Fruit fly (Drosophila melanogaster): ENCODE measurements around the gene CG31021.

Gene CG31021

dm6 chr3R:30561207-30561606 is 40.8 kb upstream of the CG31021 start:
- TF ChIP-seq Vsx2 (GFP tag; optimal IDR thresholded peaks at IDR 0.05; ENCODE audit: partially characterized antibody) (no peak), brk (GFP tag; optimal IDR thresholded peaks at IDR 0.05) (no peak), ey (GFP tag; optimal IDR thresholded peaks at IDR 0.05) (no peak), OdsH (GFP tag; optimal IDR thresholded peaks at IDR 0.05) (no peak), jim (GFP tag; optimal IDR thresholded peaks at IDR 0.05) (no peak)

DNA sequence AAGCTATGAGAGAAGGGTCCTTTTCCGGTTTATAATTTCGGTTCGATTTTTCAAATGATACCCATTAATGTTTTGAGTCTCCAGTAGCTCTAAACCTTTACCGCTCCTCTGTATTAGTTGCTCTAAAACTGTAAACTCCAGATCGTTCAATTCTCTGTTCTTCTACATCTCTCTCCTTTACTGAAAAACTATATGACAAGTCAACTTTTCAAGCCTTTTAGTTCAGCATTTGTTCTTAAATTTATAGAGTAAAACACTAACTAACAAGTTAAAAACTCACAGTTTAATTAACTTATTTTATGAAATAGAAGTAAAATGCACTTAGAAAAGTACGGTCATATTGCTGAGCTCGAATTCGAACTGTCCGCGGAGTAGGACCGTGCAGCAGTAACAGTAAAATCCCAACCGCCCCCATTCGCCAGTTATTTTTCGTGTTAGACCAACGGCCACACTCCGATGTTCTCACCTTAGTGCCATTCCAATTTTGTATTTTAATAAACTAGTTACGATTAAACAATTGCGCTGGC is 39.2 kb upstream of the CG31021 start:
- peak in 1 of 2 experiments; percentile 7 for TF ChIP-seq foxo (GFP tag; optimal IDR thresholded peaks at IDR 0.05)
- TF ChIP-seq rgr (GFP tag; optimal IDR thresholded peaks at IDR 0.05) = peak; percentile 1
- no peak for TF ChIP-seq woc (GFP tag; optimal IDR thresholded peaks at IDR 0.05)
- TF ChIP-seq Myc (optimal IDR thresholded peaks at IDR 0.05) = peak; percentile 16
- no peak for TF ChIP-seq Mio (GFP tag; optimal IDR thresholded peaks at IDR 0.05)
- no peak for TF ChIP-seq lola (GFP tag; optimal IDR thresholded peaks at IDR 0.05)

DNA sequence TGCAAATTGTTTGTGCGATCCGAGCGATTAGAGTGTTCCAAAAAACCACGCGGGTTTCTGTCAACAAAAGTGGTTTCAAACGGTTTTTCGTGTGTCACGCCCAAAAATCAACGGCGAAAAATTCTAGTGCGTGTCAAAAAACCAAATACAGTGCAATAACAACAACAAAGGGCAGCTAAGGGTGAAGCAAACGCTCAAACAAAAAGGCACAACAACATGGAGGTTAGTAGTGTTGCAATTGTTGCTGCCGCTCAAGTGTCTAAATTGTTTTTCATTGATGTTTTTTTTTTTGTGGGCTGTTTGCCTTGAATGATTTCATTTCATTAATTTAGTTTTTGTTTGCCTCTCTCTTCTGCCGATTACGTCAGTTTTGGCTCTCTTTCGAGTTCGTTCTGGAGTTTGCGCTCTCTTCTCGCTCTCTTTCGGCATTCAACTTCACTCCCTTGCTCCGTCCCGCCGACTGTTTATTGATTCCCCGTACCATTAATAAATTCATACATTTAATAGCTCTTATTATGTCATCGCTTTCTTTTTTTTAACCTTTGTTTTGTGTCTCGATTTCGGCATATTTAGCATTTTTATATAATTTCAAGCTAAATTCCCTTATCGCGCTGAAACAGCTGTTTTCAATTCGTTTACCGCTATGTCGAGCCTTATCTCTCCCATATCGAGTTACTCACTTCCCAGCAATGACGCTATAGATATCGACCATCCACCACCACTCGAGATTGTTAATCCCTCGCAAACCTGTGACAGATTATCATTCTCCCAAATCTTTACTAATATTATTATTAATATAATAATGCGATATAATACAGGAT is 38.5 kb upstream of the CG31021 start:
- no peak for TF ChIP-seq CG9705 (GFP tag; optimal IDR thresholded peaks at IDR 0.05)
- no peak for TF ChIP-seq sv (GFP tag; optimal IDR thresholded peaks at IDR 0.05)
- no peak for TF ChIP-seq sage (GFP tag; optimal IDR thresholded peaks at IDR 0.05)
- TF ChIP-seq Hr83 (GFP tag; optimal IDR thresholded peaks at IDR 0.05; ENCODE audit: poor library complexity, severe bottlenecking) = no peak
- peak in 1 of 2 experiments; percentile 56 for TF ChIP-seq dl (GFP tag; optimal IDR thresholded peaks at IDR 0.05; ENCODE audit: insufficient read depth in 1 of 2, partially characterized antibody in 2 of 2)
- TF ChIP-seq foxo (GFP tag; optimal IDR thresholded peaks at IDR 0.05) = no peak
- peak; percentile 27 for TF ChIP-seq Dif (GFP tag; optimal IDR thresholded peaks at IDR 0.05; ENCODE audit: partially characterized antibody)
- peak; percentile 14 for TF ChIP-seq tai (GFP tag; optimal IDR thresholded peaks at IDR 0.05)
- no peak for TF ChIP-seq dsf (GFP tag; optimal IDR thresholded peaks at IDR 0.05; ENCODE audit: borderline replicate concordance)
- no peak for TF ChIP-seq rgr (GFP tag; optimal IDR thresholded peaks at IDR 0.05)
- TF ChIP-seq OdsH (GFP tag; optimal IDR thresholded peaks at IDR 0.05) = no peak

DNA sequence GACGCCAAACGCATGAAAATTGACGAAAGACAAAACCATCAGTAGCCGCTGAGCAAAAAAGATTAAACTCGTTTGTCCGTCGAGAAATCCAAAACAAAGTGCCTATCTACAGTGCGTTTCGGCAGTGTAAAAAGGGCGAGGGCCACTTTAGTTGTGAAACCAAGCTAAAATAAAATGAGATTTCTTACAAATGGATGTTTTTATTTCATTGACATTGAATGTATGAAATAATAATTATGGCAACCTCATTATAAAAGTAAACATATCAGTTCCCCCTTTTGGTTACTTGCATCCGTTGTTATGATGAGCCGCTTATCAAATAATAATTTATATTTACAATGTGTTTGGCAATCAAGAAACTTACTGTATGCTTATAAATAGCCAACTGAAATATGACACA is 37.5 kb upstream of the CG31021 start:
- TF ChIP-seq CG32264 (GFP tag; optimal IDR thresholded peaks at IDR 0.05) (no peak), OdsH (GFP tag; optimal IDR thresholded peaks at IDR 0.05) (peak; percentile 4)

DNA sequence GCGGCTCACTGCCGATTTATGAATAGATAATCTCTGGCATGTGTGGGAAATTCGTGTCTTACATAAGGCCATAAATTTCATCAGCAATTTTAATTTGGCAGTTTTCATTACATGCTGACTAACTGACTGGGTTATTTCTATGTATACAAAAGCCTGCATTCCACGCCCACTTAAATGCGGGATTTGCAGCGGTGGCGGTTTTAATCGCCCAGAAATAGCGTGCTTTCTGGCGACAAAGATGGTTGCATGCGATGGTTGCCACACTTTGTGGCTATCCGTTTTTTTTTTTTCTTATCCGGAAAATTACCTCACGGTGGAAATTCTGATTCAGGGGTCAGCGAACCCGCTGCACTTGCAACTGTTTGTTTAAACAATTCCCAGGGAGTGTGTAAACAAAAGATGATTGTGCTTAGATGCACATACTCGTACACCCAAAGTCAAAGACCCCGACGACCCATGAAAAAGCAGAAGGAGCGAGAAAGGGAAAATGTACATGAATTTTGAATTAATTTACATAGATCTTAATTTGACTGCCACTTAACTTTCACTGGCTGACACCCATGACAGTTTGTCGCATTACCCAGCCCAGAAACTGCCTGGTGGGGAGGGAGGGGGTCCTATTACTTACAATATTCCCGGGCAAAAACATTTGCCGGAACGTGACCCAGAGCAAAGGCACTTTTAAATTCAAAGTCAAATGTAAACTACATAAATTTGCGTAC is 35.7 kb upstream of the CG31021 start:
- no peak for TF ChIP-seq Rel (GFP tag; optimal IDR thresholded peaks at IDR 0.05)
- TF ChIP-seq Rel (tag; optimal IDR thresholded peaks at IDR 0.05) = no peak
- TF ChIP-seq Hnf4 (GFP tag; optimal IDR thresholded peaks at IDR 0.05) = no peak
- no peak for TF ChIP-seq GATAd (GFP tag; optimal IDR thresholded peaks at IDR 0.05)
- TF ChIP-seq foxo (GFP tag; optimal IDR thresholded peaks at IDR 0.05) = no peak
- no peak for TF ChIP-seq jim (GFP tag; optimal IDR thresholded peaks at IDR 0.05)
- no peak for TF ChIP-seq dsf (GFP tag; optimal IDR thresholded peaks at IDR 0.05; ENCODE audit: borderline replicate concordance)
- TF ChIP-seq Hr78 (GFP tag; optimal IDR thresholded peaks at IDR 0.05) = no peak

DNA sequence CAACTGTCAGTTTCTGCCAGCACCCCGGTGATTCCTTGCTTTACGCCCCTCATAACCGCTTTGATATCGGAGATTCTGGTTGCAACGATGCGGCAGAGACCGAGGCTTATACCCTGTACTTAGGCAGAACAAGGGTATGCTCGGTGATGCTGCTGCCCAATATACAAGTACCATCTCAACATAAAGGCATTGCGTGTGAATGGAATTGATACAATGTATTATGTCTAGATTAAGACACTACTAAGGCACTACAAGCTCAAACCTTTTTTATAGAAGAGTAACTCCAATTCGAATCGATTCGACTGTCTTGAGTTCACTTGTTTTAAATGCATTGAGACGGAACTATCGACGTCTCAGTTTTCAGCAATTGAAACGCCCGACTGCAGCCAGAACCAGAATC is 34.8 kb upstream of the CG31021 start:
- TF ChIP-seq OdsH (GFP tag; optimal IDR thresholded peaks at IDR 0.05) = peak; percentile 24
- TF ChIP-seq ey (GFP tag; optimal IDR thresholded peaks at IDR 0.05) = peak; percentile 44
- TF ChIP-seq Dif (GFP tag; optimal IDR thresholded peaks at IDR 0.05; ENCODE audit: partially characterized antibody) = no peak
- TF ChIP-seq fru (GFP tag; optimal IDR thresholded peaks at IDR 0.05) = peak; percentile 27
- TF ChIP-seq N (GFP tag; optimal IDR thresholded peaks at IDR 0.05) = no peak
- TF ChIP-seq woc (GFP tag; optimal IDR thresholded peaks at IDR 0.05) = peak; percentile 8
- TF ChIP-seq h (GFP tag; optimal IDR thresholded peaks at IDR 0.05) = peak; percentile 60
- peak; percentile 36 for TF ChIP-seq rgr (GFP tag; optimal IDR thresholded peaks at IDR 0.05)
- TF ChIP-seq dsf (GFP tag; optimal IDR thresholded peaks at IDR 0.05; ENCODE audit: borderline replicate concordance) = no peak

All from whole organism, wandering third instar larva.